Worm (Caenorhabditis elegans): ENCODE measurements around the gene hot-4.

The hot-4 gene

DNA sequence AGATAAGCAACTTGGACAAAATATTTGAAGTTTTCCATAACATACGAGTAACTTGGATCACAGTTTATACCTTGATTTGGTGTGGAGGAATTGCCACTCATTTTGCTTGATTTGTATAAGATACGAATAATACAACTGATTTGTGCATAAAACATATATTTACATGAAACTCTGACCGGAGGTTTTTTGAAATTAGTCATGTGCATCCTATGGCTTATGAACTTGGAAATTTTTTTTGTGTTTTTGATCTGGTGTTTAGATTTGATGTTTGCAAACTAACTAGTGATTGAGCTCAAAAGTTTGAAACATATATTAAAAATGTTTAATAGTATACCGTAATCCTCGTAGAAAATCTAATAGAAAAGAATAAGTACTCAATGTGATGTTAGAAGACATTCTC lies 37.5 kb downstream of the hot-4 start, which contains the start of gene srg-8:
srg-8 (minus strand) TSS at position 101 of the 400 bp plus-strand sequence.
- TF ChIP-seq lsy-2 (tag; optimal IDR thresholded peaks at IDR 0.05) (no peak), elt-3 (tag; optimal IDR thresholded peaks at IDR 0.05) (no peak), tbx-8 (GFP tag; optimal IDR thresholded peaks at IDR 0.05) (no peak), snpc-4 (tag; optimal IDR thresholded peaks at IDR 0.05) (no peak), ham-2 (GFP tag; optimal IDR thresholded peaks at IDR 0.05) (no peak), pha-4 (tag; optimal IDR thresholded peaks at IDR 0.05) (no peak), nhr-76 (tag; optimal IDR thresholded peaks at IDR 0.05) (no peak), bed-3 (GFP tag; optimal IDR thresholded peaks at IDR 0.05) (no peak), unc-62 (GFP tag; optimal IDR thresholded peaks at IDR 0.05) (no peak)

ce11 chrIII:6256675-6257074 lies 39.5 kb downstream of the hot-4 start, which contains the start of gene srg-9:
TSS of gene srg-9 (minus strand) at chrIII:6256775.
- TF ChIP-seq cnd-1 (tag; optimal IDR thresholded peaks at IDR 0.05) (no peak), bed-3 (GFP tag; optimal IDR thresholded peaks at IDR 0.05) (no peak), nhr-76 (tag; optimal IDR thresholded peaks at IDR 0.05) (no peak), hlh-1 (tag; optimal IDR thresholded peaks at IDR 0.05) (no peak), sptf-1 (tag; optimal IDR thresholded peaks at IDR 0.05) (no peak), nhr-12 (tag; optimal IDR thresholded peaks at IDR 0.05) (no peak), nhr-237 (tag; optimal IDR thresholded peaks at IDR 0.05) (no peak), tbx-8 (GFP tag; optimal IDR thresholded peaks at IDR 0.05) (no peak), zip-8 (tag; optimal IDR thresholded peaks at IDR 0.05) (no peak), sem-2 (GFP tag; optimal IDR thresholded peaks at IDR 0.05) (no peak), M03D4.4 (tag; optimal IDR thresholded peaks at IDR 0.05) (no peak), ztf-11 (tag; optimal IDR thresholded peaks at IDR 0.05) (no peak), nhr-28 (tag; optimal IDR thresholded peaks at IDR 0.05) (no peak), drap-1 (GFP tag; optimal IDR thresholded peaks at IDR 0.05) (no peak)

ce11 chrIII:6258262-6258661 lies 41.0 kb downstream of the hot-4 start, which contains the start of gene srg-1:
TSS of gene srg-1 (minus strand) at chrIII:6258362.
- no peak for TF ChIP-seq mls-2 (tag; optimal IDR thresholded peaks at IDR 0.05)
- TF ChIP-seq unc-120 (tag; optimal IDR thresholded peaks at IDR 0.05; ENCODE audit: poor library complexity, severe bottlenecking) = no peak
- no peak for TF ChIP-seq flh-1 (GFP tag; optimal IDR thresholded peaks at IDR 0.05)
- no peak for TF ChIP-seq snpc-4 (tag; optimal IDR thresholded peaks at IDR 0.05)
- no peak for TF ChIP-seq mep-1 (tag; optimal IDR thresholded peaks at IDR 0.05)
- TF ChIP-seq elt-1 (tag; optimal IDR thresholded peaks at IDR 0.05; ENCODE audit: borderline replicate concordance, insufficient read depth) = no peak
- TF ChIP-seq ztf-11 (tag; optimal IDR thresholded peaks at IDR 0.05) = no peak
- no peak for TF ChIP-seq nhr-76 (tag; optimal IDR thresholded peaks at IDR 0.05)
- no peak for TF ChIP-seq ham-2 (GFP tag; optimal IDR thresholded peaks at IDR 0.05)
- TF ChIP-seq ces-1 (GFP tag; optimal IDR thresholded peaks at IDR 0.05) = no peak
- TF ChIP-seq lin-13 (tag; optimal IDR thresholded peaks at IDR 0.05) = no peak
- TF ChIP-seq blmp-1 (tag; optimal IDR thresholded peaks at IDR 0.05) = no peak
- TF ChIP-seq unc-39 (tag; optimal IDR thresholded peaks at IDR 0.05) = no peak
- no peak for TF ChIP-seq mab-5 (tag; optimal IDR thresholded peaks at IDR 0.05)
- no peak for TF ChIP-seq ceh-83 (GFP tag; optimal IDR thresholded peaks at IDR 0.05)

DNA sequence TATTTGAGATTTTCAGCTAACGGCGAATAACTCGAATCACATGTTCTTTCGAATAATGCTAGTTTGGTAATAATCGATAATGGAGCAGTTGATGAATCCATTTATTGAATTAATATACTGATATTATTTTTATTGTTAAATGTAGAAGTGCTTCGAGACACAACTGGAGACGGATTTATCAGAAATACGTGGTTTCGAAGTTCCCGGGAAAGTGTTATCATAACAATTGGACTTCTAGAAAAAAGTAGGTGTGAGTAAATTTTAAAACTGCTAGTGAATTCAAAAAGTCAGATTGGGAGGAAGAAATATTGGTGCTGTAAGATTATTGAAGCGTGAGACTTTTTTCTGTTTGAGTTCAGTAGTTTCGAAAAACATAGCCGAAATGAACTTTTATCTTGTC lies 42.9 kb downstream of the hot-4 start, which contains the start of gene srg-2:
srg-2 (minus strand) TSS at position 101 of the 400 bp plus-strand sequence.
- TF ChIP-seq nhr-76 (tag; optimal IDR thresholded peaks at IDR 0.05) (no peak), blmp-1 (tag; optimal IDR thresholded peaks at IDR 0.05) (no peak), flh-1 (GFP tag; optimal IDR thresholded peaks at IDR 0.05) (no peak), elt-1 (tag; optimal IDR thresholded peaks at IDR 0.05; ENCODE audit: borderline replicate concordance, insufficient read depth) (no peak), lsy-2 (tag; optimal IDR thresholded peaks at IDR 0.05) (no peak), lin-13 (tag; optimal IDR thresholded peaks at IDR 0.05) (no peak), nhr-12 (tag; optimal IDR thresholded peaks at IDR 0.05) (no peak), nhr-237 (tag; optimal IDR thresholded peaks at IDR 0.05) (no peak), ceh-83 (GFP tag; optimal IDR thresholded peaks at IDR 0.05) (no peak), hlh-1 (tag; optimal IDR thresholded peaks at IDR 0.05) (no peak), sem-2 (GFP tag; optimal IDR thresholded peaks at IDR 0.05) (no peak), M03D4.4 (tag; optimal IDR thresholded peaks at IDR 0.05) (no peak), ceh-39 (tag; optimal IDR thresholded peaks at IDR 0.05) (no peak), snpc-4 (tag; optimal IDR thresholded peaks at IDR 0.05) (no peak), lin-32 (GFP tag; optimal IDR thresholded peaks at IDR 0.05) (no peak), ham-2 (GFP tag; optimal IDR thresholded peaks at IDR 0.05) (no peak), mab-5 (tag; optimal IDR thresholded peaks at IDR 0.05) (no peak), ceh-43 (GFP tag; optimal IDR thresholded peaks at IDR 0.05) (no peak)
